Worm (Caenorhabditis elegans): ENCODE data around the gene srt-42.

- TF ChIP-seq unc-62 (GFP tag; optimal IDR thresholded peaks at IDR 0.05), result no peak
- TF ChIP-seq lin-32 (GFP tag; optimal IDR thresholded peaks at IDR 0.05), result no peak
- no peak for TF ChIP-seq mab-5 (tag; optimal IDR thresholded peaks at IDR 0.05)
- no peak for TF ChIP-seq bed-3 (GFP tag; optimal IDR thresholded peaks at IDR 0.05)
- TF ChIP-seq sptf-1 (tag; optimal IDR thresholded peaks at IDR 0.05), result no peak
- TF ChIP-seq pha-4 (tag; optimal IDR thresholded peaks at IDR 0.05), result no peak
- TF ChIP-seq ztf-11 (tag; optimal IDR thresholded peaks at IDR 0.05), result no peak
- TF ChIP-seq snpc-4 (tag; optimal IDR thresholded peaks at IDR 0.05), result no peak
- TF ChIP-seq lsy-2 (tag; optimal IDR thresholded peaks at IDR 0.05), result no peak
These were observed 34.1 kb upstream of the srt-42 start for ce11 chrV:1773120-1773519.

All from whole organism, mixed stage, embryonic.